Worm (Caenorhabditis elegans): Measurements from ENCODE around the gene elt-6.

DNA sequence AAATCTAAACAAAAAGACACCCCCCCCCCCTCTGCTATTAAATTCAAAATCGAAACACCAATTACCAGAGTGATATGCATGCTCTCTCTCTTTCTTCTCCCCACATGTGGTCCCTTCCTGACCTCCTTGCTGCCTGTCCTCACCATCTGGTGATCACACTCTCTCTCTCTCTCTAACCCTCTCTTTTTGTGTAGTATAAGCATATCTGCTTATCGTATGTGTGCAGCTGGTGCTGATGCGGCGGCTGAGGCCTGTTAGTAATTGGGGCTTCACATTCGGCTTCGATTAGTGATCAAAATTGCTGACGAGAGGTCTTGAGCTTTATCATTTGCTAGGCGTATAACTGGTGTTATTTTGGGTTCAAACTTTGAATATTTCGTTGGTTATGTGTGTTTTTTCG is 22.8 kb upstream of the elt-6 start:
- TF ChIP-seq W03F9.2 (tag; optimal IDR thresholded peaks at IDR 0.05): no peak
- no peak for TF ChIP-seq him-1 (tag; optimal IDR thresholded peaks at IDR 0.05)

Data from whole organism, L4/young adult.